Worm (Caenorhabditis elegans): Measurements from ENCODE around the gene Y39H10B.3.

- TF ChIP-seq hmbx-1 (tag; optimal IDR thresholded peaks at IDR 0.05) (no peak), ceh-13 (GFP tag; optimal IDR thresholded peaks at IDR 0.05) (no peak), hnd-1 (tag; optimal IDR thresholded peaks at IDR 0.05) (no peak), tbx-11 (GFP tag; IDR thresholded peaks at IDR 0.05) (no peak), ama-1 (optimal IDR thresholded peaks at IDR 0.05) (no peak)
Measured at ce11 chrV:3704688-3705087, 34.1 kb downstream of the Y39H10B.3 start, which contains the start of gene lin-40.
